Worm (Caenorhabditis elegans): Measurements from ENCODE around the gene C37E2.2.

DNA sequence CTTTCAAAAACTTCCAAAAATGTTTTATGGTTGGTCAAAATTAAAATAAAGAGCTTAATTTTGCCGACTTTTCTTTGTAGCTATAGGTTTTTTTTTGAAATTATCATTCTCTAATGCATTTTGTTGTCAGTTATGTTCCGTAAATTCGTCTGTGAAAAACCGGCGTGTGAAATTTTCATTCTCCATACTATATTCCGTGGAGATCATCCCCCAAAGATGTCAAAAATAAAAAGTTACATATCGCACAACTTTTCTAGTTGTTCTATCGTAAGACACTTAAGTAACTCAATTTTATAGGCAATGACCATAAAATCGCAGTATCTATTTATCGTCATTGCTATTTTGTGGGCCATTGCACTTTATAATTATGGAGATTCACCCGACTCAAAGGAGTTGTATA, 2.8 kb downstream of the C37E2.2 start, which contains the start of gene C37E2.10:
- TF ChIP-seq flt-1 (GFP tag; IDR thresholded peaks at IDR 0.05) (no peak), scrt-1 (GFP tag; IDR thresholded peaks at IDR 0.05) (no peak), ama-1 (optimal IDR thresholded peaks at IDR 0.05) (no peak), F13C5.2 (tag; optimal IDR thresholded peaks at IDR 0.05) (no peak), aly-1 (tag; optimal IDR thresholded peaks at IDR 0.05) (no peak), hmbx-1 (tag; optimal IDR thresholded peaks at IDR 0.05) (no peak), B0310.2 (tag; optimal IDR thresholded peaks at IDR 0.05) (no peak), ceh-36 (tag; optimal IDR thresholded peaks at IDR 0.05) (no peak)
